Worm (Caenorhabditis elegans) whole organism, L4 larva: Measurements from ENCODE around the gene Y39B6A.33.

Source experiments
- F44E2.7 ChIP-seq: fragments of 200-800 bp; sonication (Bioruptor generic); IDR thresholded peaks from 2 replicates; pipeline ENCODE4 v2.1.2; 2022; ENCODE audit warnings: missing genetic modification characterization, missing compliant biosample characterization
- R02D3.7 ChIP-seq: fragments of 150-350 bp; sonication (generic microtip); optimal IDR thresholded peaks from 3 replicates; lab custom pipeline; 2014; ENCODE audit warnings: missing biosample characterization, missing genetic modification characterization
- T20F7.1 ChIP-seq: fragments of 200-800 bp; sonication (Bioruptor generic); optimal IDR thresholded peaks from 2 replicates; lab custom pipeline; 2018; ENCODE audit warnings: mild to moderate bottlenecking, missing genetic modification characterization, missing compliant biosample characterization
- aha-1 ChIP-seq: fragments of 150-350 bp; peaks from one replicate; lab custom pipeline; 2014; ENCODE audit warnings: missing biosample characterization, missing genetic modification characterization
- aly-2 ChIP-seq: sonication (generic microtip); optimal IDR thresholded peaks from 2 replicates; lab custom pipeline; 2018; ENCODE audit warnings: missing biosample characterization, missing genetic modification characterization
- ceh-28 ChIP-seq: fragments of 150-350 bp; optimal IDR thresholded peaks from 2 replicates; lab custom pipeline; 2014; ENCODE audit warnings: missing biosample characterization, missing genetic modification reagents, missing genetic modification characterization
- ceh-62 ChIP-seq: sonication (generic microtip); optimal IDR thresholded peaks from 2 replicates; lab custom pipeline; 2017; ENCODE audit warnings: missing biosample characterization, missing genetic modification characterization
- ceh-82 ChIP-seq: sonication (generic microtip); optimal IDR thresholded peaks from 2 replicates; lab custom pipeline; 2017; ENCODE audit warnings: missing biosample characterization, missing genetic modification characterization
- cey-2 ChIP-seq: sonication (generic microtip); optimal IDR thresholded peaks from 3 replicates; lab custom pipeline; 2017; ENCODE audit warnings: missing genetic modification characterization, mild to moderate bottlenecking, missing compliant biosample characterization, antibody characterized with exemption, borderline replicate concordance; ENCODE audit not compliant: insufficient read depth
- ctbp-1 ChIP-seq: fragments of 200-800 bp; sonication (Bioruptor generic); IDR thresholded peaks from 2 replicates; pipeline ENCODE4 v1.3.6; 2022; ENCODE audit warnings: missing genetic modification reagents, missing genetic modification characterization, missing compliant biosample characterization
- daf-12 ChIP-seq: fragments of 150-350 bp; optimal IDR thresholded peaks from 2 replicates; lab custom pipeline; 2014; ENCODE audit warnings: missing biosample characterization, missing genetic modification reagents, missing genetic modification characterization
- daf-16 ChIP-seq, 3 experiments: sonication (generic microtip); optimal IDR thresholded peaks; 2 replicates each; lab custom pipeline; 2016 to 2017; ENCODE audit warnings: missing genetic modification characterization in 3 of 3, missing genetic modification reagents in 3 of 3, mild to moderate bottlenecking in 2 of 3, missing compliant biosample characterization in 2 of 3, missing biosample characterization in 1 of 3, moderate library complexity in 1 of 3
- daf-19 ChIP-seq: fragments of 200-800 bp; sonication (Bioruptor generic); conservative IDR thresholded peaks from 2 replicates; pipeline ENCODE4 v1.3.6; 2022; ENCODE audit warnings: missing genetic modification characterization, missing compliant biosample characterization
- dmd-9 ChIP-seq: fragments of 200-800 bp; sonication (Bioruptor generic); IDR thresholded peaks from 2 replicates; pipeline ENCODE4 v1.3.6; 2022; ENCODE audit warnings: missing genetic modification reagents, missing genetic modification characterization, missing compliant biosample characterization
- dve-1 ChIP-seq: sonication (generic microtip); optimal IDR thresholded peaks from 2 replicates; lab custom pipeline; 2017; ENCODE audit warnings: antibody characterized with exemption, mild to moderate bottlenecking, missing genetic modification characterization, missing compliant biosample characterization; ENCODE audit not compliant: insufficient read depth
- fkh-10 ChIP-seq: fragments of 150-350 bp; optimal IDR thresholded peaks from 2 replicates; lab custom pipeline; 2014; ENCODE audit warnings: missing biosample characterization, missing genetic modification reagents, missing genetic modification characterization
- gei-8 ChIP-seq: fragments of 200-800 bp; sonication (Bioruptor generic); optimal IDR thresholded peaks from 2 replicates; lab custom pipeline; 2018; ENCODE audit warnings: mild to moderate bottlenecking, missing genetic modification characterization, missing compliant biosample characterization
- hlh-11 ChIP-seq: fragments of 200-800 bp; sonication (Bioruptor generic); optimal IDR thresholded peaks from 2 replicates; lab custom pipeline; 2018; ENCODE audit warnings: mild to moderate bottlenecking, missing genetic modification characterization, missing compliant biosample characterization
- hlh-30 ChIP-seq: sonication (generic microtip); optimal IDR thresholded peaks from 2 replicates; lab custom pipeline; 2017; ENCODE audit warnings: antibody characterized with exemption, mild to moderate bottlenecking, missing genetic modification characterization, missing compliant biosample characterization; ENCODE audit not compliant: insufficient read depth
- lim-7 ChIP-seq: fragments of 200-800 bp; sonication (Bioruptor generic); IDR thresholded peaks from 2 replicates; pipeline ENCODE4 v1.3.6; 2022; ENCODE audit warnings: missing genetic modification characterization, missing compliant biosample characterization
- lin-1 ChIP-seq: fragments of 200-800 bp; sonication (Bioruptor generic); IDR thresholded peaks from 2 replicates; pipeline ENCODE4 v1.3.6; 2022; ENCODE audit warnings: missing genetic modification reagents, missing genetic modification characterization, missing compliant biosample characterization
- lin-13 ChIP-seq: fragments of 150-350 bp; optimal IDR thresholded peaks from 2 replicates; lab custom pipeline; 2014; ENCODE audit warnings: missing biosample characterization, missing genetic modification reagents, missing genetic modification characterization
- lin-38 ChIP-seq: fragments of 200-800 bp; sonication (Bioruptor generic); IDR thresholded peaks from 2 replicates; pipeline ENCODE4 v1.3.6; 2022; ENCODE audit warnings: missing genetic modification reagents, missing genetic modification characterization, missing compliant biosample characterization
- lin-39 ChIP-seq: fragments of 150-350 bp; optimal IDR thresholded peaks from 2 replicates; lab custom pipeline; 2014; ENCODE audit warnings: missing biosample characterization, missing genetic modification reagents, missing genetic modification characterization
- lsy-2 ChIP-seq, 2 experiments: fragments of 150-350 bp in 1 of 2; sonication (generic microtip) in 1 of 2; optimal IDR thresholded peaks; 2 replicates each; lab custom pipeline; 2014 to 2017; ENCODE audit warnings: missing biosample characterization in 2 of 2, missing genetic modification characterization in 2 of 2
- mes-2 ChIP-seq: sonication (generic microtip); optimal IDR thresholded peaks from 2 replicates; lab custom pipeline; 2016; ENCODE audit warnings: missing genotype, mild to moderate bottlenecking, missing genetic modification characterization, missing compliant biosample characterization; ENCODE audit not compliant: poor library complexity, severe bottlenecking
- mxl-2 ChIP-seq: fragments of 200-800 bp; sonication (Bioruptor generic); conservative IDR thresholded peaks from 2 replicates; pipeline ENCODE4 v1.3.6; 2022; ENCODE audit warnings: missing genetic modification reagents, missing genetic modification characterization, missing compliant biosample characterization
- mxl-3 ChIP-seq: fragments of 200-800 bp; sonication (Bioruptor generic); optimal IDR thresholded peaks from 2 replicates; lab custom pipeline; 2018; ENCODE audit warnings: mild to moderate bottlenecking, missing genetic modification characterization, missing compliant biosample characterization
- nhr-41 ChIP-seq: fragments of 200-800 bp; sonication (Bioruptor generic); IDR thresholded peaks from 2 replicates; pipeline ENCODE4 v1.3.6; 2022; ENCODE audit warnings: missing genetic modification reagents, missing genetic modification characterization, missing compliant biosample characterization
- nhr-42 ChIP-seq: fragments of 200-800 bp; sonication (Bioruptor generic); IDR thresholded peaks from 2 replicates; pipeline ENCODE4 v1.3.6; 2022; ENCODE audit warnings: missing genetic modification characterization, missing compliant biosample characterization
- nhr-48 ChIP-seq: sonication (generic microtip); optimal IDR thresholded peaks from 2 replicates; lab custom pipeline; 2016; ENCODE audit warnings: mild to moderate bottlenecking, missing genetic modification characterization, missing compliant biosample characterization
- nhr-6 ChIP-seq: fragments of 150-350 bp; optimal IDR thresholded peaks from 2 replicates; lab custom pipeline; 2014; ENCODE audit warnings: missing biosample characterization, missing genetic modification characterization
- nhr-77 ChIP-seq: fragments of 150-350 bp; optimal IDR thresholded peaks from 2 replicates; lab custom pipeline; 2014; ENCODE audit warnings: missing biosample characterization, missing genetic modification characterization
- saeg-2 ChIP-seq: fragments of 200-800 bp; sonication (Bioruptor generic); IDR thresholded peaks from 2 replicates; pipeline ENCODE4 v1.3.6; 2022; ENCODE audit warnings: missing genetic modification reagents, missing genetic modification characterization, missing compliant biosample characterization
- set-16 ChIP-seq: fragments of 200-800 bp; sonication (Bioruptor generic); IDR thresholded peaks from 2 replicates; pipeline ENCODE4 v1.3.6; 2022; ENCODE audit warnings: missing genetic modification reagents, missing genetic modification characterization, missing compliant biosample characterization
- snpc-1.2 ChIP-seq: fragments of 200-800 bp; sonication (Bioruptor generic); IDR thresholded peaks from 2 replicates; pipeline ENCODE4 v1.3.6; 2022; ENCODE audit warnings: missing genetic modification reagents, missing genetic modification characterization, missing compliant biosample characterization
- tra-1 ChIP-seq: fragments of 200-800 bp; sonication (Bioruptor generic); IDR thresholded peaks from 2 replicates; pipeline ENCODE4 v1.3.6; 2022; ENCODE audit warnings: missing genetic modification reagents, missing genetic modification characterization, missing compliant biosample characterization
- unc-62 ChIP-seq, 3 experiments: fragments of 150-350 bp in 1 of 3; sonication (generic microtip); optimal IDR thresholded peaks in 2 of 3; peaks in 1 of 3; 1 replicate in 1 of 3; 2 replicates in 2 of 3; lab custom pipeline; 2014 to 2017; ENCODE audit warnings: missing biosample characterization in 3 of 3, missing genetic modification characterization in 3 of 3, missing genetic modification reagents in 3 of 3, missing genotype in 1 of 3
- zip-2 ChIP-seq: fragments of 150-350 bp; optimal IDR thresholded peaks from 2 replicates; lab custom pipeline; 2014; ENCODE audit warnings: missing biosample characterization, missing genetic modification characterization

Y39B6A.33 gene

ce11 chrV:19031456-19031855, 29.7 kb downstream of the Y39B6A.33 start, which contains the start of gene Y39B6A.27:
Y39B6A.27 (plus strand) TSS chrV:19031756.
- TF ChIP-seq mes-2 (tag; lab: Kevin White, UChicago) (no peak), lin-13 (GFP tag; lab: Kevin White, UChicago) (no peak), ceh-82 (tag; lab: Kevin White, UChicago) (no peak), F44E2.7 (GFP tag; lab: Robert Waterston, UW) (no peak), fkh-10 (no peak), T20F7.1 (GFP tag; lab: Kevin White, UChicago) (no peak), unc-62 (GFP tag; optimal IDR thresholded peaks at IDR 0.05 in 1 of 2; lab: Kevin White, UChicago) (no peak), unc-62 (tag; optimal IDR thresholded peaks at IDR 0.05; lab: Kevin White, UChicago) (no peak), aha-1 (tag; lab: Kevin White, UChicago) (no peak)
- TF ChIP-seq, all 104 proteins: peak for 0

ce11 chrV:19036061-19036460, 34.3 kb downstream of the Y39B6A.33 start:
- TF ChIP-seq nhr-42 (GFP tag; lab: Robert Waterston, UW) (no peak), ceh-28 (peak; percentile 81), mxl-3 (GFP tag; lab: Kevin White, UChicago) (no peak), nhr-6 (tag; lab: Kevin White, UChicago) (no peak)

- TF ChIP-seq ctbp-1 = no peak
- no peak for TF ChIP-seq ceh-62 (tag; lab: Kevin White, UChicago)
- no peak for TF ChIP-seq dve-1 (tag; lab: Kevin White, UChicago)
- no peak for TF ChIP-seq saeg-2 (GFP tag; lab: Robert Waterston, UW)
- TF ChIP-seq hlh-30 (tag; lab: Kevin White, UChicago) = no peak
- no peak for TF ChIP-seq lin-1
- TF ChIP-seq nhr-77 (tag; lab: Kevin White, UChicago) = no peak
- TF ChIP-seq daf-12 = no peak
- TF ChIP-seq gei-8 (GFP tag; lab: Kevin White, UChicago) = no peak
- no peak for TF ChIP-seq ceh-82 (tag; lab: Kevin White, UChicago)
- no peak for TF ChIP-seq daf-19 (GFP tag; lab: Robert Waterston, UW)
- no peak for TF ChIP-seq zip-2 (tag; lab: Kevin White, UChicago)
- TF ChIP-seq, all 104 proteins: peak for 0
Observed at ce11 chrV:19037222-19037621, 35.5 kb downstream of the Y39B6A.33 start, which contains the start of gene asp-17. asp-17 (minus strand) TSS chrV:19037322.

ce11 chrV:19042256-19042655, 40.5 kb downstream of the Y39B6A.33 start, which contains the start of gene asp-16:
asp-16 (minus strand) TSS chrV:19042605.
- no peak for TF ChIP-seq unc-62 (GFP tag; optimal IDR thresholded peaks at IDR 0.05 in 1 of 2; lab: Kevin White, UChicago)
- no peak for TF ChIP-seq unc-62 (tag; optimal IDR thresholded peaks at IDR 0.05; lab: Kevin White, UChicago)
- peak; percentile 58 for TF ChIP-seq set-16 (GFP tag; lab: Robert Waterston, UW)
- TF ChIP-seq lin-39 (tag; lab: Kevin White, UChicago) = no peak
- TF ChIP-seq nhr-6 (tag; lab: Kevin White, UChicago) = no peak
- TF ChIP-seq nhr-48 = no peak
- TF ChIP-seq nhr-42 (GFP tag; lab: Robert Waterston, UW) = no peak
- no peak for TF ChIP-seq nhr-41 (GFP tag; lab: Robert Waterston, UW)
- no peak for TF ChIP-seq nhr-77 (tag; lab: Kevin White, UChicago)
- TF ChIP-seq, all 104 proteins: peak for 1

- no peak for TF ChIP-seq hlh-30 (tag; lab: Kevin White, UChicago)
- no peak for TF ChIP-seq lsy-2 (tag; optimal IDR thresholded peaks at IDR 0.05; lab: Kevin White, UChicago)
- no peak for TF ChIP-seq nhr-42 (GFP tag; lab: Robert Waterston, UW)
- no peak for TF ChIP-seq cey-2
- no peak for TF ChIP-seq mes-2 (tag; lab: Kevin White, UChicago)
- no peak for TF ChIP-seq fkh-10
- TF ChIP-seq snpc-1.2 (GFP tag; lab: Robert Waterston, UW) = no peak
- TF ChIP-seq lim-7 (GFP tag; lab: Robert Waterston, UW) = no peak
- TF ChIP-seq mxl-3 (GFP tag; lab: Kevin White, UChicago) = no peak
- TF ChIP-seq hlh-11 (tag; lab: Kevin White, UChicago) = no peak
- TF ChIP-seq dmd-9 (GFP tag; lab: Robert Waterston, UW) = no peak
- TF ChIP-seq R02D3.7 = no peak
- no peak for TF ChIP-seq tra-1 (GFP tag; lab: Robert Waterston, UW)
- no peak for TF ChIP-seq daf-16 (GFP tag; optimal IDR thresholded peaks at IDR 0.05; lab: Kevin White, UChicago)
- no peak for TF ChIP-seq daf-16 (tag; optimal IDR thresholded peaks at IDR 0.05; lab: Kevin White, UChicago)
- no peak for TF ChIP-seq F44E2.7 (GFP tag; lab: Robert Waterston, UW)
- no peak for TF ChIP-seq mxl-2
- no peak for TF ChIP-seq nhr-6 (tag; lab: Kevin White, UChicago)
- no peak for TF ChIP-seq aly-2 (tag; lab: Kevin White, UChicago)
- no peak for TF ChIP-seq lin-38 (GFP tag; lab: Robert Waterston, UW)
Observed at ce11 chrV:19044753-19045152, 43.0 kb downstream of the Y39B6A.33 start, which contains the start of gene asp-15. asp-15 (minus strand) TSS chrV:19044853.
